Worm (Caenorhabditis elegans) whole organism, young adult: ENCODE results near the gene srt-20.
"Not testable (repeated sequence)": the region's sequence is repeated elsewhere in the genome, so short reads cannot be mapped to it uniquely, and the experiment has no call there.

Experiments
- B0261.1 ChIP-seq: sonication (generic microtip); optimal IDR thresholded peaks from 2 replicates; lab custom pipeline; 2016; ENCODE audit warnings: mild to moderate bottlenecking, missing genetic modification characterization, moderate library complexity, missing compliant biosample characterization
- chd-7 ChIP-seq: sonication (generic microtip); optimal IDR thresholded peaks from 2 replicates; lab custom pipeline; 2016; ENCODE audit warnings: mild to moderate bottlenecking, missing genetic modification characterization, moderate library complexity, missing compliant biosample characterization
- dox-1 ChIP-seq: fragments of 200-800 bp; sonication (Bioruptor generic); IDR thresholded peaks from 2 replicates; pipeline ENCODE4 v1.3.6; 2022; ENCODE audit warnings: missing genetic modification reagents, missing genetic modification characterization, missing compliant biosample characterization
- lin-26 ChIP-seq: fragments of 200-800 bp; sonication (Bioruptor generic); IDR thresholded peaks from 2 replicates; pipeline ENCODE4 v1.3.6; 2022; ENCODE audit warnings: missing genetic modification reagents, missing genetic modification characterization, missing compliant biosample characterization
- lir-1 ChIP-seq: fragments of 200-800 bp; sonication (Bioruptor generic); conservative IDR thresholded peaks from 2 replicates; pipeline ENCODE4 v1.3.6; 2022; ENCODE audit warnings: missing genetic modification reagents, missing genetic modification characterization, missing compliant biosample characterization
- mcd-1 ChIP-seq: fragments of 200-800 bp; sonication (Bioruptor generic); IDR thresholded peaks from 2 replicates; pipeline ENCODE4 v1.3.6; 2022; ENCODE audit warnings: missing genetic modification reagents, missing genetic modification characterization, missing compliant biosample characterization
- snpc-4 ChIP-seq, 5 experiments: fragments of 150-350 bp in 1 of 5; sonication (generic microtip) in 4 of 5; optimal IDR thresholded peaks; 2 replicates each; lab custom pipeline; 2014 to 2018; ENCODE audit warnings: missing genetic modification characterization in 5 of 5, missing biosample characterization in 3 of 5, antibody characterized with exemption in 2 of 5, mild to moderate bottlenecking in 2 of 5, missing compliant biosample characterization in 2 of 5, missing genotype in 2 of 5, moderate library complexity in 2 of 5, missing genetic modification reagents in 1 of 5
- somi-1 ChIP-seq: fragments of 200-800 bp; sonication (Bioruptor generic); optimal IDR thresholded peaks from 2 replicates; lab custom pipeline; 2018; ENCODE audit warnings: mild to moderate bottlenecking, missing genetic modification characterization, missing compliant biosample characterization
- ztf-26 ChIP-seq: sonication (generic microtip); optimal IDR thresholded peaks from 2 replicates; lab custom pipeline; 2017; ENCODE audit warnings: missing genetic modification characterization, missing compliant biosample characterization

ce11 chrV:4278735-4279134, at the start of gene srt-20:
- TF ChIP-seq ztf-26 (tag; lab: Kevin White, UChicago); snpc-4 (GFP tag; optimal IDR thresholded peaks at IDR 0.05; lab: Kevin White, UChicago); snpc-4 (tag; optimal IDR thresholded peaks at IDR 0.05; lab: Kevin White, UChicago); mcd-1 (GFP tag; lab: Robert Waterston, UW); somi-1 (GFP tag; lab: Kevin White, UChicago); B0261.1; chd-7 (tag; lab: Kevin White, UChicago); lin-26; dox-1 (GFP tag; lab: Robert Waterston, UW); lir-1 (GFP tag; lab: Robert Waterston, UW): not testable (repeated sequence)
